Worm (Caenorhabditis elegans): ENCODE measurements around the gene snrp-200.
"Not testable (repeated sequence)": the region's sequence is repeated elsewhere in the genome, so short reads cannot be mapped to it uniquely, and the experiment has no call there.

snrp-200 gene

DNA sequence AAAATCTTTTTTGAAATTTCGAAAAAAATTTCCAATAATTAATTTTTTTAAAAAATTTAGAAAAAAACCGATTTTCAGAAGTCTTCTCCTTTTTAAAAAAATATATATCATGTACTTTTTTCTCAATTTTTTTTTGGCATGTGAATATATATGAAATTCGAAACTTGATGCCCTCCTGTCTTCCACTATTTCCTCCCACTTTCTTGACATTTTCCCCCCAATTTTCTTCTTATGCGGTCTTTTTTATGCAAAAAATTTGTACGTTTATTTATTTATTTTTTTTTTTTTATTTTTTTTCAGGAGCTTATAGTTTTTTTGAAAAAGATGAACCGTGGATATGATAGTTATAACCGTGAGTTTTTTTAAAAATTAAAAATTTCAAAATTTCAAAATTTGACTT lies 23.8 kb upstream of the snrp-200 start, which contains the start of gene cnp-2:
TSS of gene cnp-2 (plus strand) at position 301 of the 400 bp plus-strand sequence.
- TF ChIP-seq unc-130 (tag; optimal IDR thresholded peaks at IDR 0.05) = no peak

DNA sequence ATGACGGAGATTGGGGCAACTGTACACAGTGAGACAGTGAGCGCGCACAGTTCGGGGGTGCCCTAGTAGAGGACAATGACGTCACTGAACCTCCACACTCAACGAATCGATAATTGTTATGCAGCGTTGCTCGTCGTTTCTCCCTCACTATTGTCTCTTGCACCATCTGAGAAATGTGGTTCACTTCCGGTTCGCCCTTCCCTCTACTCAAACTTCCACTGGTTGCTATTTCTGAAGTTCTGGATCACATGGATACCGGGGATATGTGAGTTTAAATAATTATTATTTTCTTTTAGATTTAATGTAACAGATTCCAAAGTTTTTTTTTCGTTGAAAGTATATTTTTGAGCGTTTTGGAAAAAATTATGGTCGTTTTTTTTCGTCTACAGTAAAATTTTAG lies 19.5 kb upstream of the snrp-200 start, which contains the start of the genes Y46G5A.7 and Y46G5A.8:
TSS of gene Y46G5A.7 (minus strand) at position 153 of the 400 bp plus-strand sequence.
TSS of gene Y46G5A.8 (plus strand) at position 159 of the 400 bp plus-strand sequence.
- no peak for TF ChIP-seq tbx-2 (tag; optimal IDR thresholded peaks at IDR 0.05)
- TF ChIP-seq C34B4.2 (tag; optimal IDR thresholded peaks at IDR 0.05) = no peak
- no peak for TF ChIP-seq egl-13 (tag; optimal IDR thresholded peaks at IDR 0.05)
- no peak for TF ChIP-seq mep-1 (tag; optimal IDR thresholded peaks at IDR 0.05)
- no peak for TF ChIP-seq F16B12.6 (tag; optimal IDR thresholded peaks at IDR 0.05)
- TF ChIP-seq dsc-1 (tag; optimal IDR thresholded peaks at IDR 0.05) = no peak
- TF ChIP-seq isw-1 (GFP tag; IDR thresholded peaks at IDR 0.05) = no peak
- no peak for TF ChIP-seq snpc-4 (tag; optimal IDR thresholded peaks at IDR 0.05)
- TF ChIP-seq fos-1 (tag; optimal IDR thresholded peaks at IDR 0.05) = no peak
- no peak for TF ChIP-seq lsy-2 (tag; optimal IDR thresholded peaks at IDR 0.05)
- no peak for TF ChIP-seq unc-62 (GFP tag; optimal IDR thresholded peaks at IDR 0.05)
- TF ChIP-seq egl-27 (tag; optimal IDR thresholded peaks at IDR 0.05) = no peak

DNA sequence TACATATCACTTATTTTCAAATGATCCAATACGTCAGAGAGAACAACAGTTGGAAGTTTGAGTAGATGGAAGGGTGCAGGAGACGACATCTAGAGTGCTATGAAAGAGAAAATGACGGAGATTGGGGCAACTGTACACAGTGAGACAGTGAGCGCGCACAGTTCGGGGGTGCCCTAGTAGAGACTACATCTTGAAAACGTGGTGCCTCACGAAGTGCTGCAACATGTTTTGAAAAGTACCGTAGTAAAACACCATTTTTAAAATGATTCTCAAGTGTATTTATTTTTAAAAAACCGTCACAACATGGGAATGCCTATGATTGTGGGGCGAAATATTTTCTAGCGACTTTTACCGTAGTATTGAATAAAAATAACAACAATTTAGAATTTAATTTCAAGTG lies 17.0 kb upstream of the snrp-200 start, which contains the start of gene Y46G5A.39:
TSS of gene Y46G5A.39 (minus strand) at position 101 of the 400 bp plus-strand sequence.
- TF ChIP-seq lsy-2 (tag; optimal IDR thresholded peaks at IDR 0.05); nhr-20 (tag; optimal IDR thresholded peaks at IDR 0.05); ceh-88 (GFP tag; IDR thresholded peaks at IDR 0.05): not testable (repeated sequence)

- TF ChIP-seq lin-13 (GFP tag; optimal IDR thresholded peaks at IDR 0.05) (no peak), egl-27 (tag; optimal IDR thresholded peaks at IDR 0.05) (no peak), unc-98 (GFP tag; IDR thresholded peaks at IDR 0.05) (no peak), fkh-4 (tag; optimal IDR thresholded peaks at IDR 0.05; ENCODE audit: borderline replicate concordance) (no peak), lin-39 (tag; optimal IDR thresholded peaks at IDR 0.05) (no peak)
Observed at ce11 chrII:12739306-12739705, 2.6 kb upstream of the snrp-200 start.

ce11 chrII:12738284-12739201 lies 1.8 kb upstream of the snrp-200 start, which contains the start of gene pisy-1:
Gene pisy-1, minus strand, starts transcription at chrII:12738334.
- TF ChIP-seq nhr-76 (tag; optimal IDR thresholded peaks at IDR 0.05) (no peak), hlh-17 (GFP tag; optimal IDR thresholded peaks at IDR 0.05; ENCODE audit: borderline replicate concordance) (no peak), fkh-8 (tag; optimal IDR thresholded peaks at IDR 0.05) (no peak), tbx-2 (tag; optimal IDR thresholded peaks at IDR 0.05) (peak; percentile 45), fos-1 (tag; optimal IDR thresholded peaks at IDR 0.05) (no peak), lin-39 (tag; optimal IDR thresholded peaks at IDR 0.05) (peak; percentile 34), ztf-11 (tag; optimal IDR thresholded peaks at IDR 0.05) (no peak), unc-30 (tag; optimal IDR thresholded peaks at IDR 0.05) (no peak), ceh-82 (tag; optimal IDR thresholded peaks at IDR 0.05) (peak; percentile 27 to 64 (median 38)), pqm-1 (tag; optimal IDR thresholded peaks at IDR 0.05) (no peak), egl-13 (tag; optimal IDR thresholded peaks at IDR 0.05) (no peak), efl-3 (GFP tag; optimal IDR thresholded peaks at IDR 0.05) (no peak), unc-86 (tag; optimal IDR thresholded peaks at IDR 0.05) (no peak), grh-1 (GFP tag; IDR thresholded peaks at IDR 0.05) (no peak), zip-4 (GFP tag; optimal IDR thresholded peaks at IDR 0.05) (no peak), tlp-1 (tag; optimal IDR thresholded peaks at IDR 0.05) (no peak), nhr-85 (tag) (no peak), snu-23 (GFP tag; optimal IDR thresholded peaks at IDR 0.05) (peak; percentile 67), mab-9 (GFP tag; IDR thresholded peaks at IDR 0.05) (no peak), nhr-20 (tag; optimal IDR thresholded peaks at IDR 0.05) (peak; percentile 14), sup-37 (GFP tag; optimal IDR thresholded peaks at IDR 0.05) (no peak), nhr-71 (tag; optimal IDR thresholded peaks at IDR 0.05) (no peak), lin-35 (GFP tag; optimal IDR thresholded peaks at IDR 0.05) (peak; percentile 89 to 94), rnt-1 (tag; optimal IDR thresholded peaks at IDR 0.05) (peak; percentile 64), dsc-1 (tag; optimal IDR thresholded peaks at IDR 0.05) (peak; percentile 9), mdl-1 (tag; optimal IDR thresholded peaks at IDR 0.05) (peak in 1 of 2 experiments; percentile 52), lir-3 (tag; optimal IDR thresholded peaks at IDR 0.05; ENCODE audit: poor library complexity) (no peak), nhr-77 (tag; optimal IDR thresholded peaks at IDR 0.05) (no peak), ceh-88 (GFP tag; IDR thresholded peaks at IDR 0.05) (no peak)
